Worm (Caenorhabditis elegans) whole organism, L1 larva: ENCODE results near the gene F10G7.10.
A peak's percentile ranks its signal among the peaks of the same experiment; 100 is the strongest.

Source experiments
- C34B4.2 ChIP-seq: sonication (generic microtip); optimal IDR thresholded peaks from 2 replicates; lab custom pipeline; 2017; ENCODE audit warnings: mild to moderate bottlenecking, missing genetic modification characterization, missing compliant biosample characterization
- Y116A8C.19 ChIP-seq: sonication (generic microtip); optimal IDR thresholded peaks from 2 replicates; lab custom pipeline; 2016; ENCODE audit warnings: missing compliant biosample characterization, missing genetic modification characterization, borderline replicate concordance
- alr-1 ChIP-seq: fragments of 200-800 bp; sonication (Bioruptor generic); optimal IDR thresholded peaks from 2 replicates; lab custom pipeline; 2018; ENCODE audit warnings: borderline replicate concordance, mild to moderate bottlenecking, missing genetic modification characterization, missing compliant biosample characterization
- ceh-63 ChIP-seq: fragments of 200-800 bp; sonication (Bioruptor generic); optimal IDR thresholded peaks from 2 replicates; lab custom pipeline; 2018; ENCODE audit warnings: mild to moderate bottlenecking, missing genetic modification characterization, missing compliant biosample characterization
- ceh-82 ChIP-seq, 3 experiments: fragments of 150-350 bp in 1 of 3; sonication (generic microtip) in 2 of 3; optimal IDR thresholded peaks; 2 replicates each; lab custom pipeline; 2014 to 2017; ENCODE audit warnings: missing biosample characterization in 3 of 3, missing genetic modification characterization in 3 of 3
- ceh-88 ChIP-seq: fragments of 200-800 bp; sonication (Bioruptor generic); IDR thresholded peaks from 2 replicates; pipeline ENCODE4 v1.3.6; 2022; ENCODE audit warnings: missing genetic modification characterization, missing compliant biosample characterization
- ceh-90 ChIP-seq: sonication (generic microtip); optimal IDR thresholded peaks from 2 replicates; lab custom pipeline; 2016; ENCODE audit warnings: missing genetic modification characterization, missing compliant biosample characterization
- ces-1 ChIP-seq: fragments of 150-350 bp; optimal IDR thresholded peaks from 2 replicates; lab custom pipeline; 2014; ENCODE audit warnings: missing biosample characterization, missing genetic modification reagents, missing genetic modification characterization
- dpl-1 ChIP-seq, 3 experiments: fragments of 150-350 bp in 2 of 3; sonication (generic microtip) in 1 of 3; optimal IDR thresholded peaks; 2 replicates each; lab custom pipeline; 2014 to 2017; ENCODE audit warnings: missing biosample characterization in 3 of 3, missing genetic modification characterization in 3 of 3, missing genetic modification reagents in 3 of 3
- dsc-1 ChIP-seq: sonication (generic microtip); optimal IDR thresholded peaks from 2 replicates; lab custom pipeline; 2016; ENCODE audit warnings: mild to moderate bottlenecking, missing genetic modification characterization, missing compliant biosample characterization
- efl-1 ChIP-seq, 4 experiments: fragments of 150-350 bp; optimal IDR thresholded peaks in 3 of 4; peaks in 1 of 4; 1 replicate in 1 of 4; 2 replicates in 3 of 4; lab custom pipeline; 2014; ENCODE audit warnings: missing biosample characterization in 2 of 4, missing genetic modification characterization in 2 of 4, missing genetic modification reagents in 2 of 4
- efl-3 ChIP-seq: fragments of 200-800 bp; sonication (Bioruptor generic); optimal IDR thresholded peaks from 2 replicates; lab custom pipeline; 2018; ENCODE audit warnings: mild to moderate bottlenecking, missing genetic modification characterization, missing compliant biosample characterization
- egl-13 ChIP-seq: sonication (generic microtip); optimal IDR thresholded peaks from 2 replicates; lab custom pipeline; 2016; ENCODE audit warnings: missing genotype, missing genetic modification reagents, missing genetic modification characterization, missing compliant biosample characterization
- egl-27 ChIP-seq, 2 experiments: fragments of 150-350 bp in 1 of 2; sonication (generic microtip); optimal IDR thresholded peaks; 3 replicates each; lab custom pipeline; 2017 to 2018; ENCODE audit warnings: missing biosample characterization in 2 of 2, missing genetic modification characterization in 2 of 2, missing genetic modification reagents in 2 of 2
- elt-2 ChIP-seq: sonication (generic microtip); optimal IDR thresholded peaks from 2 replicates; lab custom pipeline; 2016; ENCODE audit warnings: missing genetic modification characterization, mild to moderate bottlenecking, inconsistent platforms, missing compliant biosample characterization, missing genetic modification reagents
- grh-1 ChIP-seq: fragments of 200-800 bp; sonication (Bioruptor generic); IDR thresholded peaks from 2 replicates; pipeline ENCODE4 v1.3.6; 2022; ENCODE audit warnings: missing genetic modification reagents, missing genetic modification characterization, missing compliant biosample characterization
- hpl-2 ChIP-seq: fragments of 150-350 bp; optimal IDR thresholded peaks from 2 replicates; lab custom pipeline; 2014; ENCODE audit warnings: missing biosample characterization, missing genetic modification reagents, missing genetic modification characterization
- lin-13 ChIP-seq: fragments of 150-350 bp; optimal IDR thresholded peaks from 2 replicates; lab custom pipeline; 2014; ENCODE audit warnings: missing biosample characterization, missing genetic modification reagents, missing genetic modification characterization
- lin-35 ChIP-seq, 2 experiments: fragments of 150-350 bp; optimal IDR thresholded peaks; 2 replicates each; lab custom pipeline; 2014; ENCODE audit warnings: missing biosample characterization in 2 of 2, missing genetic modification characterization in 2 of 2, missing genetic modification reagents in 2 of 2
- lir-3 ChIP-seq: sonication (generic microtip); optimal IDR thresholded peaks from 2 replicates; lab custom pipeline; 2016; ENCODE audit warnings: mild to moderate bottlenecking, missing genetic modification characterization, moderate library complexity, missing compliant biosample characterization; ENCODE audit not compliant: poor library complexity
- mdl-1 ChIP-seq, 2 experiments: fragments of 150-350 bp; optimal IDR thresholded peaks; 2 replicates each; lab custom pipeline; 2014 to 2017; ENCODE audit warnings: missing biosample characterization in 2 of 2, missing genetic modification characterization in 2 of 2, inconsistent platforms in 1 of 2
- mep-1 ChIP-seq: fragments of 150-350 bp; optimal IDR thresholded peaks from 2 replicates; lab custom pipeline; 2014; ENCODE audit warnings: missing biosample characterization, missing genetic modification characterization
- nhr-20 ChIP-seq: sonication (generic microtip); optimal IDR thresholded peaks from 2 replicates; lab custom pipeline; 2016; ENCODE audit warnings: mild to moderate bottlenecking, missing genetic modification characterization, missing compliant biosample characterization
- nhr-71 ChIP-seq: sonication (generic microtip); optimal IDR thresholded peaks from 2 replicates; lab custom pipeline; 2016; ENCODE audit warnings: mild to moderate bottlenecking, missing genetic modification characterization, moderate library complexity, missing compliant biosample characterization
- nhr-76 ChIP-seq: sonication (generic microtip); optimal IDR thresholded peaks from 2 replicates; lab custom pipeline; 2017; ENCODE audit warnings: missing biosample characterization, missing genetic modification characterization
- nhr-84 ChIP-seq: sonication (generic microtip); optimal IDR thresholded peaks from 2 replicates; lab custom pipeline; 2017; ENCODE audit warnings: missing biosample characterization, missing genetic modification characterization
- skn-1 ChIP-seq: fragments of 150-350 bp; optimal IDR thresholded peaks from 2 replicates; lab custom pipeline; 2014; ENCODE audit warnings: missing biosample characterization, missing genetic modification characterization
- snpc-4 ChIP-seq: fragments of 150-350 bp; optimal IDR thresholded peaks from 2 replicates; lab custom pipeline; 2014; ENCODE audit warnings: missing biosample characterization, missing genetic modification characterization
- snu-23 ChIP-seq: sonication (generic microtip); optimal IDR thresholded peaks from 2 replicates; lab custom pipeline; 2016; ENCODE audit warnings: missing genetic modification characterization, missing compliant biosample characterization
- sox-4 ChIP-seq: sonication (generic microtip); optimal IDR thresholded peaks from 2 replicates; lab custom pipeline; 2016; ENCODE audit warnings: missing genetic modification characterization, missing compliant biosample characterization
- tbx-2 ChIP-seq: sonication (generic microtip); optimal IDR thresholded peaks from 2 replicates; lab custom pipeline; 2016; ENCODE audit warnings: missing genetic modification characterization, missing compliant biosample characterization
- unc-30 ChIP-seq: sonication (generic microtip); optimal IDR thresholded peaks from 2 replicates; lab custom pipeline; 2017; ENCODE audit warnings: missing biosample characterization, missing genetic modification characterization
- zip-4 ChIP-seq: fragments of 200-800 bp; sonication (Bioruptor generic); optimal IDR thresholded peaks from 2 replicates; lab custom pipeline; 2018; ENCODE audit warnings: mild to moderate bottlenecking, missing genetic modification characterization, moderate library complexity, missing compliant biosample characterization

F10G7.10 gene

ce11 chrII:4672584-4673110, 53.4 kb downstream of the F10G7.10 start, which contains the start of the genes clec-140 and hmg-11 (continued):
- TF ChIP-seq nhr-76 (no peak), nhr-84 (tag; lab: Kevin White, UChicago) (no peak), ceh-63 (GFP tag; lab: Kevin White, UChicago) (no peak), snpc-4 (tag; lab: Kevin White, UChicago) (peak; percentile 12), lin-13 (GFP tag; lab: Kevin White, UChicago) (peak; percentile 37), efl-1 (optimal IDR thresholded peaks at IDR 0.05; lab: Kevin White, UChicago) (peak; percentile 50 to 67), efl-1 (GFP tag; optimal IDR thresholded peaks at IDR 0.05 in 1 of 2; lab: Kevin White, UChicago) (peak; percentile 51 to 92), unc-30 (tag; lab: Kevin White, UChicago) (no peak), skn-1 (tag; lab: Kevin White, UChicago) (peak; percentile 19), dsc-1 (tag; lab: Kevin White, UChicago) (peak; percentile 65), lin-35 (GFP tag; optimal IDR thresholded peaks at IDR 0.05; lab: Kevin White, UChicago) (peak; percentile 49 to 70)

ce11 chrII:4671692-4672091, 54.4 kb downstream of the F10G7.10 start, which contains the start of gene T05A7.6:
T05A7.6 (minus strand) TSS chrII:4671792.
- no peak for TF ChIP-seq C34B4.2 (tag; lab: Kevin White, UChicago)
- TF ChIP-seq nhr-84 (tag; lab: Kevin White, UChicago): no peak
- TF ChIP-seq ceh-82 (tag; optimal IDR thresholded peaks at IDR 0.05; lab: Kevin White, UChicago): no peak
- no peak for TF ChIP-seq alr-1 (tag; lab: Kevin White, UChicago)
- no peak for TF ChIP-seq efl-3 (GFP tag; lab: Kevin White, UChicago)
- TF ChIP-seq sox-4 (tag; lab: Kevin White, UChicago): no peak
- TF ChIP-seq egl-13 (tag; lab: Kevin White, UChicago): no peak
- TF ChIP-seq ceh-88 (GFP tag; lab: Robert Waterston, UW): no peak
- TF ChIP-seq lin-35 (GFP tag; optimal IDR thresholded peaks at IDR 0.05; lab: Kevin White, UChicago): no peak
- TF ChIP-seq ceh-90 (tag; lab: Kevin White, UChicago): no peak
- no peak for TF ChIP-seq zip-4 (GFP tag; lab: Kevin White, UChicago)
- no peak for TF ChIP-seq lir-3 (tag; lab: Kevin White, UChicago)
- no peak for TF ChIP-seq ces-1 (GFP tag; lab: Kevin White, UChicago)
- no peak for TF ChIP-seq mdl-1 (tag; optimal IDR thresholded peaks at IDR 0.05; lab: Kevin White, UChicago)
- TF ChIP-seq mep-1: no peak
- TF ChIP-seq elt-2: no peak
- no peak for TF ChIP-seq egl-27 (tag; optimal IDR thresholded peaks at IDR 0.05; lab: Kevin White, UChicago)
- no peak for TF ChIP-seq nhr-71
- TF ChIP-seq nhr-20 (tag; lab: Kevin White, UChicago): no peak
- no peak for TF ChIP-seq snu-23 (GFP tag; lab: Kevin White, UChicago)

ce11 chrII:4667572-4667971, 58.5 kb downstream of the F10G7.10 start, which contains the start of gene fut-5:
fut-5 (minus strand) TSS chrII:4667672.
- TF ChIP-seq tbx-2 (no peak), Y116A8C.19 (tag; lab: Kevin White, UChicago) (no peak), sox-4 (tag; lab: Kevin White, UChicago) (no peak), grh-1 (GFP tag; lab: Robert Waterston, UW) (no peak), hpl-2 (GFP tag; lab: Kevin White, UChicago) (no peak), elt-2 (no peak)

ce11 chrII:4665359-4665758, 60.7 kb downstream of the F10G7.10 start, which contains the start of gene T05A7.11:
T05A7.11 (minus strand) TSS chrII:4665459.
- TF ChIP-seq dpl-1 (GFP tag; optimal IDR thresholded peaks at IDR 0.05; lab: Kevin White, UChicago) (no peak), lir-3 (tag; lab: Kevin White, UChicago) (no peak), efl-1 (optimal IDR thresholded peaks at IDR 0.05; lab: Kevin White, UChicago) (no peak), efl-1 (GFP tag; optimal IDR thresholded peaks at IDR 0.05 in 1 of 2; lab: Kevin White, UChicago) (peak in 1 of 2 experiments; percentile 68)
